Worm (Caenorhabditis elegans): Measurements from ENCODE around the gene K04D7.6.

DNA sequence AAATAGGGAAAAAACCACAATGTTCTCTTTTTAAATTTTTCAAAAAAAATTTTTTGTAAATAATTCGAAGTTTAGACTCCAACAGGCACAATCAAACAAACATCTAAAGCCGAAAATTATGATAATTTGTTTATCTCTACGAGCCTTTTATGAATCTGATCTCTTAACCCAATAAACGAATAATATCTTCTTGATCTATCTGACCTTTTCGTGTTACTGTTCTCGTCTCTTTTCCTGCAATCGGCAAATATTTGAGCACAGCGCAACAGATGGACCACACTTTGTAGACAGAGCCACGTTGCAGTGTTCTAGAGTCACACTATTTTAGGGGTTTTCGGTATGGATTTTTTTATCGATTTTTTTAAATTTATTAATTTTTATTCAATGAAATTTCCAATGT, 45.7 kb upstream of the K04D7.6 start:
- TF ChIP-seq nhr-11 (tag; optimal IDR thresholded peaks at IDR 0.05) (no peak), ama-1 (optimal IDR thresholded peaks at IDR 0.05) (no peak)

Measured in whole organism, L4 larva.